Worm (Caenorhabditis elegans) whole organism, L4 larva: ENCODE measurements around the gene lin-22.
A peak's percentile ranks its signal among the peaks of the same experiment; 100 is the strongest.

Experiments
- D1046.2 ChIP-seq: fragments of 200-800 bp; sonication (Bioruptor generic); IDR thresholded peaks from 2 replicates; pipeline ENCODE4 v1.3.6; 2022; ENCODE audit warnings: missing genetic modification characterization, missing compliant biosample characterization
- F44E2.7 ChIP-seq: fragments of 200-800 bp; sonication (Bioruptor generic); IDR thresholded peaks from 2 replicates; pipeline ENCODE4 v2.1.2; 2022; ENCODE audit warnings: missing genetic modification characterization, missing compliant biosample characterization
- F49E8.2 ChIP-seq: sonication (generic microtip); optimal IDR thresholded peaks from 2 replicates; lab custom pipeline; 2016; ENCODE audit warnings: missing compliant biosample characterization, mild to moderate bottlenecking, missing genetic modification characterization, borderline replicate concordance
- T26A8.4 ChIP-seq: fragments of 200-800 bp; sonication (Bioruptor generic); IDR thresholded peaks from 2 replicates; pipeline ENCODE4 v1.3.6; 2022; ENCODE audit warnings: missing genetic modification characterization, missing compliant biosample characterization
- Y48G9A.11 ChIP-seq: fragments of 200-800 bp; sonication (Bioruptor generic); IDR thresholded peaks from 2 replicates; pipeline ENCODE4 v1.3.6; 2022; ENCODE audit warnings: missing genetic modification reagents, missing genetic modification characterization, missing compliant biosample characterization
- Y75B8A.6 ChIP-seq: fragments of 200-800 bp; sonication (Bioruptor generic); IDR thresholded peaks from 2 replicates; pipeline ENCODE4 v1.3.6; 2022; ENCODE audit warnings: missing genetic modification reagents, missing genetic modification characterization, missing compliant biosample characterization
- ZK337.2 ChIP-seq: fragments of 200-800 bp; sonication (Bioruptor generic); IDR thresholded peaks from 2 replicates; pipeline ENCODE4 v1.3.6; 2022; ENCODE audit warnings: missing genetic modification reagents, missing genetic modification characterization, missing compliant biosample characterization
- ceh-20 ChIP-seq: fragments of 200-800 bp; sonication (Bioruptor generic); IDR thresholded peaks from 2 replicates; pipeline ENCODE4 v1.3.6; 2022; ENCODE audit warnings: missing genetic modification reagents, missing genetic modification characterization, missing compliant biosample characterization
- ceh-32 ChIP-seq: sonication (generic microtip); optimal IDR thresholded peaks from 2 replicates; lab custom pipeline; 2016; ENCODE audit warnings: mild to moderate bottlenecking, missing genetic modification characterization, missing compliant biosample characterization; ENCODE audit not compliant: poor library complexity
- ceh-44 ChIP-seq: fragments of 200-800 bp; sonication (Bioruptor generic); IDR thresholded peaks from 2 replicates; pipeline ENCODE4 v1.3.6; 2022; ENCODE audit warnings: missing genetic modification reagents, missing genetic modification characterization, missing compliant biosample characterization
- daf-8 ChIP-seq: fragments of 200-800 bp; sonication (Bioruptor generic); IDR thresholded peaks from 2 replicates; pipeline ENCODE4 v1.3.6; 2022; ENCODE audit warnings: missing genetic modification characterization, missing compliant biosample characterization
- dmd-6 ChIP-seq: fragments of 200-800 bp; sonication (Bioruptor generic); IDR thresholded peaks from 2 replicates; pipeline ENCODE4 v1.3.6; 2022; ENCODE audit warnings: missing genetic modification reagents, missing genetic modification characterization, missing compliant biosample characterization
- dmd-9 ChIP-seq: fragments of 200-800 bp; sonication (Bioruptor generic); IDR thresholded peaks from 2 replicates; pipeline ENCODE4 v1.3.6; 2022; ENCODE audit warnings: missing genetic modification reagents, missing genetic modification characterization, missing compliant biosample characterization
- dve-1 ChIP-seq: sonication (generic microtip); optimal IDR thresholded peaks from 2 replicates; lab custom pipeline; 2017; ENCODE audit warnings: antibody characterized with exemption, mild to moderate bottlenecking, missing genetic modification characterization, missing compliant biosample characterization; ENCODE audit not compliant: insufficient read depth
- hif-1 ChIP-seq, 2 experiments: sonication (generic microtip); optimal IDR thresholded peaks; 2 replicates each; lab custom pipeline; 2016 to 2017; ENCODE audit warnings: missing compliant biosample characterization in 2 of 2, missing genetic modification characterization in 2 of 2, missing genetic modification reagents in 2 of 2, missing genotype in 2 of 2, mild to moderate bottlenecking in 1 of 2
- hlh-11 ChIP-seq: fragments of 200-800 bp; sonication (Bioruptor generic); optimal IDR thresholded peaks from 2 replicates; lab custom pipeline; 2018; ENCODE audit warnings: mild to moderate bottlenecking, missing genetic modification characterization, missing compliant biosample characterization
- jun-1 ChIP-seq: fragments of 150-350 bp; optimal IDR thresholded peaks from 2 replicates; lab custom pipeline; 2014; ENCODE audit warnings: missing biosample characterization, missing genetic modification reagents, missing genetic modification characterization
- lim-7 ChIP-seq: fragments of 200-800 bp; sonication (Bioruptor generic); IDR thresholded peaks from 2 replicates; pipeline ENCODE4 v1.3.6; 2022; ENCODE audit warnings: missing genetic modification characterization, missing compliant biosample characterization
- lin-1 ChIP-seq: fragments of 200-800 bp; sonication (Bioruptor generic); IDR thresholded peaks from 2 replicates; pipeline ENCODE4 v1.3.6; 2022; ENCODE audit warnings: missing genetic modification reagents, missing genetic modification characterization, missing compliant biosample characterization
- lin-13 ChIP-seq: fragments of 150-350 bp; optimal IDR thresholded peaks from 2 replicates; lab custom pipeline; 2014; ENCODE audit warnings: missing biosample characterization, missing genetic modification reagents, missing genetic modification characterization
- lin-29 ChIP-seq: fragments of 200-800 bp; sonication (Bioruptor generic); IDR thresholded peaks from 2 replicates; pipeline ENCODE4 v1.3.6; 2022; ENCODE audit warnings: missing genetic modification reagents, missing genetic modification characterization, missing compliant biosample characterization
- lin-38 ChIP-seq: fragments of 200-800 bp; sonication (Bioruptor generic); IDR thresholded peaks from 2 replicates; pipeline ENCODE4 v1.3.6; 2022; ENCODE audit warnings: missing genetic modification reagents, missing genetic modification characterization, missing compliant biosample characterization
- madf-5 ChIP-seq, 2 experiments: fragments of 200-800 bp; sonication (Bioruptor generic); IDR thresholded peaks; 2 replicates each; pipeline ENCODE4 v1.3.6; 2022; ENCODE audit warnings: missing compliant biosample characterization in 2 of 2, missing genetic modification characterization in 2 of 2
- mdl-1 ChIP-seq, 2 experiments: fragments of 150-350 bp in 1 of 2; sonication (generic microtip) in 1 of 2; optimal IDR thresholded peaks; 2 replicates each; lab custom pipeline; 2014 to 2017; ENCODE audit warnings: missing biosample characterization in 2 of 2, missing genetic modification characterization in 2 of 2
- mdt-29 ChIP-seq: fragments of 200-800 bp; sonication (Bioruptor generic); IDR thresholded peaks from 2 replicates; pipeline ENCODE4 v1.3.6; 2022; ENCODE audit warnings: missing genetic modification reagents, missing genetic modification characterization, missing compliant biosample characterization
- nhr-10 ChIP-seq: fragments of 150-350 bp; optimal IDR thresholded peaks from 2 replicates; lab custom pipeline; 2014; ENCODE audit warnings: missing biosample characterization, missing genetic modification characterization
- nhr-11 ChIP-seq: fragments of 150-350 bp; optimal IDR thresholded peaks from 2 replicates; lab custom pipeline; 2014; ENCODE audit warnings: missing biosample characterization, missing genetic modification characterization
- nhr-111 ChIP-seq: fragments of 200-800 bp; sonication (Bioruptor generic); optimal IDR thresholded peaks from 2 replicates; lab custom pipeline; 2018; ENCODE audit warnings: mild to moderate bottlenecking, missing genetic modification characterization, missing compliant biosample characterization
- nhr-25 ChIP-seq: sonication (generic microtip); optimal IDR thresholded peaks from 2 replicates; lab custom pipeline; 2017; ENCODE audit warnings: missing genetic modification characterization, mild to moderate bottlenecking, missing compliant biosample characterization, antibody characterized with exemption, moderate library complexity, borderline replicate concordance; ENCODE audit not compliant: insufficient read depth
- nhr-48 ChIP-seq: sonication (generic microtip); optimal IDR thresholded peaks from 2 replicates; lab custom pipeline; 2016; ENCODE audit warnings: mild to moderate bottlenecking, missing genetic modification characterization, missing compliant biosample characterization
- nhr-6 ChIP-seq: fragments of 150-350 bp; optimal IDR thresholded peaks from 2 replicates; lab custom pipeline; 2014; ENCODE audit warnings: missing biosample characterization, missing genetic modification characterization
- php-3 ChIP-seq: fragments of 200-800 bp; sonication (Bioruptor generic); IDR thresholded peaks from 2 replicates; pipeline ENCODE4 v1.3.6; 2022; ENCODE audit warnings: missing genetic modification reagents, missing genetic modification characterization, missing compliant biosample characterization
- rbr-2 ChIP-seq: sonication (generic microtip); optimal IDR thresholded peaks from 2 replicates; lab custom pipeline; 2016; ENCODE audit warnings: missing genotype, missing genetic modification characterization, missing compliant biosample characterization
- set-16 ChIP-seq: fragments of 200-800 bp; sonication (Bioruptor generic); IDR thresholded peaks from 2 replicates; pipeline ENCODE4 v1.3.6; 2022; ENCODE audit warnings: missing genetic modification reagents, missing genetic modification characterization, missing compliant biosample characterization
- spr-3 ChIP-seq: fragments of 200-800 bp; sonication (Bioruptor generic); optimal IDR thresholded peaks from 2 replicates; lab custom pipeline; 2018; ENCODE audit warnings: mild to moderate bottlenecking, missing genetic modification characterization, missing compliant biosample characterization
- tra-1 ChIP-seq: fragments of 200-800 bp; sonication (Bioruptor generic); IDR thresholded peaks from 2 replicates; pipeline ENCODE4 v1.3.6; 2022; ENCODE audit warnings: missing genetic modification reagents, missing genetic modification characterization, missing compliant biosample characterization
- zfp-2 ChIP-seq: sonication (generic microtip); optimal IDR thresholded peaks from 2 replicates; lab custom pipeline; 2016; ENCODE audit warnings: mild to moderate bottlenecking, missing genetic modification characterization, missing compliant biosample characterization
- zfp-3 ChIP-seq: fragments of 200-800 bp; sonication (Bioruptor generic); conservative IDR thresholded peaks from 2 replicates; pipeline ENCODE4 v1.3.6; 2022; ENCODE audit warnings: missing genetic modification reagents, missing genetic modification characterization, missing compliant biosample characterization
- zip-11 ChIP-seq: fragments of 200-800 bp; sonication (Bioruptor generic); IDR thresholded peaks from 2 replicates; pipeline ENCODE4 v1.3.6; 2022; ENCODE audit warnings: missing genetic modification characterization, missing compliant biosample characterization
- ztf-7 ChIP-seq: fragments of 150-350 bp; optimal IDR thresholded peaks from 2 replicates; lab custom pipeline; 2014; ENCODE audit warnings: missing biosample characterization, missing genetic modification characterization

Gene lin-22

ce11 chrIV:3050054-3050990 lies 30.8 kb downstream of the lin-22 start, which contains the start of gene eel-1 (continued):
- TF ChIP-seq nhr-10 (tag; lab: Kevin White, UChicago) (peak; percentile 75), mdt-29 (GFP tag; lab: Robert Waterston, UW) (peak; percentile 96), nhr-11 (tag; lab: Kevin White, UChicago) (peak; percentile 81), spr-3 (peak; percentile 77), lin-38 (GFP tag; lab: Robert Waterston, UW) (peak; percentile 98), dmd-6 (GFP tag; lab: Robert Waterston, UW) (peak; percentile 98), Y48G9A.11 (GFP tag; lab: Robert Waterston, UW) (peak; percentile 96), nhr-6 (tag; lab: Kevin White, UChicago) (peak; percentile 47), dmd-9 (GFP tag; lab: Robert Waterston, UW) (peak; percentile 100), zip-11 (GFP tag; lab: Robert Waterston, UW) (peak; percentile 81; the same call in 1 of the 2 replicates), nhr-25 (peak; percentile 82), ztf-7 (tag; lab: Kevin White, UChicago) (peak; percentile 45), nhr-48 (tag; lab: Kevin White, UChicago) (peak; percentile 82), T26A8.4 (GFP tag; lab: Robert Waterston, UW) (peak; percentile 98), ceh-20 (GFP tag; lab: Robert Waterston, UW) (peak; percentile 99), lim-7 (GFP tag; lab: Robert Waterston, UW) (peak; percentile 90), ceh-44 (GFP tag; lab: Robert Waterston, UW) (peak; percentile 100), hlh-11 (tag; lab: Kevin White, UChicago) (peak; percentile 87), jun-1 (tag; lab: Kevin White, UChicago) (peak; percentile 73), nhr-111 (GFP tag; lab: Kevin White, UChicago) (peak; percentile 22), ceh-32 (peak; percentile 47), ZK337.2 (GFP tag; lab: Robert Waterston, UW) (peak; percentile 99), set-16 (peak; percentile 81), tra-1 (GFP tag; lab: Robert Waterston, UW) (peak; percentile 100), daf-8 (GFP tag; lab: Robert Waterston, UW) (peak; percentile 77; the same call in 1 of the 2 replicates), Y75B8A.6 (GFP tag; lab: Robert Waterston, UW) (peak; percentile 98), php-3 (GFP tag; lab: Robert Waterston, UW) (peak; percentile 100), mdl-1 (tag; optimal IDR thresholded peaks at IDR 0.05; lab: Kevin White, UChicago) (peak; percentile 35 to 61), lin-1 (GFP tag; lab: Robert Waterston, UW) (peak; percentile 98), lin-13 (GFP tag; lab: Kevin White, UChicago) (peak; percentile 95), F49E8.2 (tag; lab: Kevin White, UChicago) (peak; percentile 84), F44E2.7 (peak; percentile 88), zfp-3 (GFP tag; lab: Robert Waterston, UW) (peak; percentile 98), hif-1 (tag; optimal IDR thresholded peaks at IDR 0.05; lab: Kevin White, UChicago) (peak; percentile 53 to 85), zfp-2 (tag; lab: Kevin White, UChicago) (peak; percentile 82), madf-5 (GFP tag; IDR thresholded peaks at IDR 0.05; lab: Robert Waterston, UW) (peak; percentile 98), D1046.2 (peak; percentile 100), rbr-2 (tag; lab: Kevin White, UChicago) (peak; percentile 95), lin-29 (peak; percentile 95), dve-1 (tag; lab: Kevin White, UChicago) (peak; percentile 84)
